Fruit fly (Drosophila melanogaster) whole organism, pupa: ENCODE results near the gene SMC1.

Experiments
- CG10348 ChIP-seq: fragments of 200-800 bp; sonication (Bioruptor generic); IDR thresholded peaks from 2 replicates; pipeline ENCODE4 v1.3.6; 2022; ENCODE audit warnings: missing biosample characterization, missing genetic modification characterization
- CG12605 ChIP-seq: fragments of 200-800 bp; sonication (Bioruptor generic); IDR thresholded peaks from 2 replicates; pipeline ENCODE4 v1.3.6; 2022; ENCODE audit warnings: missing biosample characterization, missing genetic modification characterization
- CG13204 ChIP-seq: fragments of 200-800 bp; sonication (Bioruptor generic); optimal IDR thresholded peaks from 2 replicates; lab custom pipeline; 2018; ENCODE audit warnings: missing biosample characterization, mild to moderate bottlenecking, missing genetic modification characterization, moderate library complexity
- CG14655 ChIP-seq: fragments of 200-800 bp; sonication (Bioruptor generic); optimal IDR thresholded peaks from 3 replicates; lab custom pipeline; 2017; ENCODE audit warnings: mild to moderate bottlenecking, missing biosample characterization, missing genetic modification reagents, missing genetic modification characterization
- CG15710 ChIP-seq: fragments of 200-800 bp; sonication (Bioruptor generic); optimal IDR thresholded peaks from 2 replicates; lab custom pipeline; 2018; ENCODE audit warnings: missing biosample characterization, mild to moderate bottlenecking, missing genetic modification characterization, moderate library complexity
- CG17806 ChIP-seq: fragments of 200-800 bp; sonication (Bioruptor generic); optimal IDR thresholded peaks from 2 replicates; lab custom pipeline; 2018; ENCODE audit warnings: missing biosample characterization, mild to moderate bottlenecking, missing genetic modification characterization, moderate library complexity
- CG32121 ChIP-seq: fragments of 200-800 bp; sonication (Bioruptor generic); IDR thresholded peaks from 2 replicates; pipeline ENCODE4 v1.3.6; 2022; ENCODE audit warnings: missing biosample characterization, missing genetic modification characterization
- CG34367 ChIP-seq: fragments of 200-800 bp; sonication (Bioruptor generic); optimal IDR thresholded peaks from 2 replicates; lab custom pipeline; 2018; ENCODE audit warnings: missing biosample characterization, mild to moderate bottlenecking, missing genetic modification characterization
- CG4496 ChIP-seq: fragments of 200-800 bp; sonication (Bioruptor generic); IDR thresholded peaks from 3 replicates; pipeline ENCODE4 v1.3.6; 2022; ENCODE audit warnings: missing biosample characterization, missing genetic modification characterization
- CG8159 ChIP-seq: fragments of 200-800 bp; sonication (Bioruptor generic); optimal IDR thresholded peaks from 3 replicates; lab custom pipeline; 2018; ENCODE audit warnings: missing biosample characterization, mild to moderate bottlenecking, missing genetic modification characterization, moderate library complexity
- CG8301 ChIP-seq: fragments of 200-800 bp; sonication (Bioruptor generic); optimal IDR thresholded peaks from 2 replicates; lab custom pipeline; 2018; ENCODE audit warnings: missing biosample characterization, mild to moderate bottlenecking, missing genetic modification characterization
- CG9948 ChIP-seq: fragments of 200-800 bp; sonication (Bioruptor generic); optimal IDR thresholded peaks from 2 replicates; lab custom pipeline; 2018; ENCODE audit warnings: missing biosample characterization, mild to moderate bottlenecking, missing genetic modification characterization, moderate library complexity
- D1 ChIP-seq: fragments of 200-800 bp; sonication (Bioruptor generic); optimal IDR thresholded peaks from 2 replicates; lab custom pipeline; 2018; ENCODE audit warnings: missing biosample characterization, mild to moderate bottlenecking, missing genetic modification characterization, moderate library complexity
- EcR ChIP-seq: fragments of 200-800 bp; sonication (Bioruptor generic); optimal IDR thresholded peaks from 3 replicates; lab custom pipeline; 2019; ENCODE audit warnings: missing biosample characterization, missing genetic modification characterization, mild to moderate bottlenecking, moderate library complexity, missing genetic modification reagents
- Ets98B ChIP-seq: fragments of 200-800 bp; sonication (Bioruptor generic); IDR thresholded peaks from 2 replicates; pipeline ENCODE4 v1.3.6; 2022; ENCODE audit warnings: missing biosample characterization, missing genetic modification characterization
- Pif1A ChIP-seq: fragments of 200-800 bp; sonication (Bioruptor generic); optimal IDR thresholded peaks from 3 replicates; lab custom pipeline; 2016; ENCODE audit warnings: missing biosample characterization, missing genetic modification characterization
- Pif1B ChIP-seq: fragments of 200-800 bp; sonication (Bioruptor generic); optimal IDR thresholded peaks from 3 replicates; lab custom pipeline; 2016; ENCODE audit warnings: missing biosample characterization, missing genetic modification characterization
- Snoo ChIP-seq: fragments of 200-800 bp; sonication (Bioruptor generic); optimal IDR thresholded peaks from 3 replicates; lab custom pipeline; 2017; ENCODE audit warnings: missing biosample characterization, mild to moderate bottlenecking, missing genetic modification characterization, inconsistent platforms
- fd96Ca ChIP-seq: fragments of 200-800 bp; sonication (Bioruptor generic); IDR thresholded peaks from 3 replicates; pipeline ENCODE4 v1.3.6; 2022; ENCODE audit warnings: missing biosample characterization, missing genetic modification characterization
- gl ChIP-seq: fragments of 200-800 bp; sonication (Bioruptor generic); optimal IDR thresholded peaks from 2 replicates; lab custom pipeline; 2018; ENCODE audit warnings: missing biosample characterization, mild to moderate bottlenecking, missing genetic modification characterization
- rn ChIP-seq: fragments of 200-800 bp; sonication (Bioruptor generic); IDR thresholded peaks from 2 replicates; pipeline ENCODE4 v1.3.6; 2022; ENCODE audit warnings: missing biosample characterization, missing genetic modification characterization

The SMC1 gene

DNA sequence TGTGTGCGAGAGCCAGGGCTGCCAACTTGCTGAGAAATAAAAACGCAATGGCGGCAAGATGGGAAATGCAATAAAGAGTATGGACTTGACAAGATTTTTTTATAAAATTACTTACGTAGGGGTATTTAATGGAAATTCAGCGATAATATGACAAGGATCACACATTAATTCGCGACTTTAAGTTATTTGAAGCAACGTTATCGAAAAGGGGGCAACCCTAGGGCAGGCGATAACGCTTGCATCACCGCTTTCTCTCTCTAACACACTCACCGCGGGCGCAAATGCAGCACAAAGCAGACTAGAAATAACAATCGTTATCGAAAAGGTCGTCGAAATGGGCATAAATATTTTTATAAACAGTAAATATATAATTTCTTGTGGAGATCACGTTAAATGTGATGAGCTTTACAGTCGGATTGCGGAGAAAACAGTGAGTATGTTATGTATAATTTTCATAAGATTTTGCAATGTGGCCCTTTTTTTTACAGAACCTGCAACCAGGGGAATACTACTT lies 10.0 kb upstream of the SMC1 start, which contains the start of gene Rox8:
Gene Rox8, minus strand, starts transcription at position 268 of the 514 bp plus-strand sequence.
- TF ChIP-seq Snoo (tag; lab: Kevin White, UChicago) (peak; percentile 13), rn (no peak), Ets98B (GFP tag; lab: Robert Waterston, UW) (peak; percentile 8; the same call in 1 of the 2 replicates), fd96Ca (0 out of 3 replicates have a peak, but pooled peaks have one; percentile 42), EcR (GFP tag; lab: Kevin White, UChicago) (peak; percentile 38), CG14655 (no peak), gl (tag; lab: Kevin White, UChicago) (no peak), CG8301 (tag; lab: Kevin White, UChicago) (no peak), CG32121 (peak; percentile 31; the same call in 1 of the 2 replicates), CG15710 (tag; lab: Kevin White, UChicago) (peak; percentile 58), D1 (no peak), CG9948 (tag; lab: Kevin White, UChicago) (no peak), CG4496 (GFP tag; lab: Robert Waterston, UW) (no peak), CG12605 (no peak), Pif1A (GFP tag; lab: Kevin White, UChicago) (peak; percentile 51), CG17806 (no peak), CG13204 (GFP tag; lab: Kevin White, UChicago) (no peak), Pif1B (GFP tag; lab: Kevin White, UChicago) (no peak), CG8159 (tag; lab: Kevin White, UChicago) (peak; percentile 59), CG10348 (GFP tag; lab: Robert Waterston, UW) (no peak), CG34367 (tag; lab: Kevin White, UChicago) (peak; percentile 1)
- TF ChIP-seq, all 21 proteins: peak for 9

DNA sequence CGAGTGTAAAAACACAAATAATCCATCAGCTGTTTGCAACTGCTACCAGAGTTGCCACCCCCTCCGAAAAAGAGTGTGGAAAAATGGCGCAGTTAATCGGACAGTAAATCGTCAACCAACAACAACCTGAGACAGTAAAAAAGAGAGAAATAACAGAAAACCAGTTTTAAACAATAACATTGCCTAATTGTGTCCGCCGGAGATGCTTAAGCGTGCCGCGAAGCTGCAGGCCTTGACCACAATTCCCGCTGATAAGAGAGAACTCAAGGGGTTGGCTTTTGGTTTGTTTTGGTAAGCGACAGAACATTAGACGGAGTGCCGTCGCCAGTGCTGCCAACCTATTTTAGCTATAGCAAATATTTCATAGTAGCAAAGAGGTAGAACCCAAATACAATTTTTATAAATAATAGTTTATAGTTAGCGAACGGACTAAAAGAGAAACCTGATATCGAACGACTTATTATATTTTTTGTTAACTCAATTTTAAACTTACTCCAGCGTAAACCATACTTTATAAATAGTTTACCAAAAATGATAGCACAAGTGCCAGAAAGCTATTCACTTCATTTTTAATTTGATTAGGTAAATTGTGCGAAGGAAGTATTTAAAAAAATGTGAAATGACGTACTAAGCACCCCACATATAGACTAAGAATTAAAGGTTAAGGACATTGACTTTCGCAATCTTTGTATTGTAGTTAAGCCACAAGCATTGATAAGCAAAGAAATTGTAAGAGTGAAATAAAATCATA lies 7.2 kb upstream of the SMC1 start, which contains the start of the genes Atg6 and Pisd:
Gene Atg6, minus strand, starts transcription at position 93 of the 751 bp plus-strand sequence.
Gene Pisd, plus strand, starts transcription at position 94 of the 751 bp plus-strand sequence.
- TF ChIP-seq EcR (GFP tag; lab: Kevin White, UChicago) (peak; percentile 41), fd96Ca (no peak), CG14655 (no peak), CG32121 (no peak), gl (tag; lab: Kevin White, UChicago) (no peak), CG13204 (GFP tag; lab: Kevin White, UChicago) (no peak), CG12605 (0 out of 2 replicates have a peak, but pooled peaks have one; percentile 9), CG10348 (GFP tag; lab: Robert Waterston, UW) (no peak), D1 (no peak), CG8159 (tag; lab: Kevin White, UChicago) (peak; percentile 20), Pif1A (GFP tag; lab: Kevin White, UChicago) (no peak), CG8301 (tag; lab: Kevin White, UChicago) (no peak), Snoo (tag; lab: Kevin White, UChicago) (peak; percentile 6), CG9948 (tag; lab: Kevin White, UChicago) (no peak), CG34367 (tag; lab: Kevin White, UChicago) (no peak), rn (no peak), Pif1B (GFP tag; lab: Kevin White, UChicago) (no peak), CG15710 (tag; lab: Kevin White, UChicago) (peak; percentile 15), CG4496 (GFP tag; lab: Robert Waterston, UW) (0 out of 3 replicates have a peak, but pooled peaks have one; percentile 27), Ets98B (GFP tag; lab: Robert Waterston, UW) (peak; percentile 16; the same call in 1 of the 2 replicates)

DNA sequence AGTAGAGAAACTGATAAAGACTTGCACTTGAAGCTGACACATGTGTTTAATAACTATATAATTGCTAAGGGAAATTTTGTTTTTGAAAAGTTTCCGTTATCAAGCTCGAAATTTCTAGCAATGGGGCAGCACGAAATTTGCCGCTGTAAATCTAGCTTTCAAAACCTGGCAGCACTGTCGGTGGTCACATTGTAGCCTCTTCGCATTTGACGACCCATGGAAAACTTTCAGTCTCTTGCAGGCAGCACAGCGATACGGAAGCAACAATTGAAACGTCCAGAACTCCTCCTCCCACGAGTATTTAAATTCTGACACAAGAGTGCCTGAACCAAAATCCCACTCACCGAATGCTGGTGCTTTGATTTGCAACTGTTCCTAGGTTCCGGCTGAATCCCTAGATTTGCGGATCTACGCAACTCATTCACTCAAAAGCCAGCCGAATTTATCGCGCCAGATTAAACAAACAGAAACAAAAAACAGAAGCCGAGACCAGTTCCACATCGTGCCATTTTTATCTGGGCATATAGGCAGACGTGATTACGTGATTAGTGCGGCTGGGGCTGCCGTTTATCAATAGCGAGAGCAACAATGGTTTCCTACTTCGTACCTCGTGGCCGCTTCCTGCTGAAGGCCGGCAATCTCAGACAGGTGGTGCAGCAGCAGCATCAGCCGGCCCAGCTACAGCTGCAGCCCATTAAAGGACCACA lies 6.5 kb upstream of the SMC1 start:
- no peak for TF ChIP-seq Snoo (tag; lab: Kevin White, UChicago)
- 0 out of 2 replicates have a peak, but pooled peaks have one; percentile 19 for TF ChIP-seq CG32121
- no peak for TF ChIP-seq CG34367 (tag; lab: Kevin White, UChicago)
- TF ChIP-seq CG10348 (GFP tag; lab: Robert Waterston, UW) = no peak
- TF ChIP-seq gl (tag; lab: Kevin White, UChicago) = no peak
- TF ChIP-seq CG14655 = no peak
- no peak for TF ChIP-seq CG8159 (tag; lab: Kevin White, UChicago)
- TF ChIP-seq Ets98B (GFP tag; lab: Robert Waterston, UW) = no peak
- no peak for TF ChIP-seq CG9948 (tag; lab: Kevin White, UChicago)
- peak; percentile 47; the same call in 1 of the 3 replicates for TF ChIP-seq fd96Ca
- no peak for TF ChIP-seq Pif1A (GFP tag; lab: Kevin White, UChicago)
- no peak for TF ChIP-seq CG15710 (tag; lab: Kevin White, UChicago)
- TF ChIP-seq CG17806 = no peak
- peak; percentile 7 for TF ChIP-seq EcR (GFP tag; lab: Kevin White, UChicago)
- TF ChIP-seq CG12605 = no peak
- TF ChIP-seq rn = no peak
- no peak for TF ChIP-seq CG13204 (GFP tag; lab: Kevin White, UChicago)
- TF ChIP-seq D1 = no peak
- no peak for TF ChIP-seq CG4496 (GFP tag; lab: Robert Waterston, UW)

DNA sequence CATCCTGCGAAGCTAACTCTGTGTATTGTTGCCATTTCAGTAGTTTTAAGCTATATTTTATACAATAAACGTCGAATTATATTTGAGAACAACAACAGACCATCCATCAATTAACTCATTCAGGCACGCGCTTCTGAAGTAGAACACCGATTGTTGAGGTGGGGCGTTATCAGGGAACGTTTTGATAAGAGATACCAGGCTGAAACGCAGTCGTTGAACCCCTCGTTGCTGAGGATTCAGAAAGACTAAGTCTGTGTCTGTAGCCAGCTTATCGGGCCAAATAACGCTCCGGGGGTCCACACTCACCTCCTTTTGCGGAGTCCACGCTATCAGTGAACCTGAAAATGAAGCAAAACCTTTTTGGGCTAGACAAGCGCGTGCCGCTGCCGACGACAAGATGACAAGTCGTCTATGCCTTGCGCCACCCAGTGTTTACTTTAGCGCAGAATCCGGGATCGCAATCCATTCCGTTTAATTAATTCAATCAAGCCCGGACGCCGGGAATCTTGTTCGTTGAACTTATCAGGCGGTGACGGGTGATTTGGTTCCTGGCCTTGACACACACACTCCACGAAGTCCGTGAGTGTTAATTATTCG lies 4.5 kb upstream of the SMC1 start:
- TF ChIP-seq CG8159 (tag; lab: Kevin White, UChicago) = no peak
- no peak for TF ChIP-seq CG17806
- no peak for TF ChIP-seq fd96Ca
- no peak for TF ChIP-seq CG8301 (tag; lab: Kevin White, UChicago)
- no peak for TF ChIP-seq Snoo (tag; lab: Kevin White, UChicago)
- no peak for TF ChIP-seq CG12605
- no peak for TF ChIP-seq CG9948 (tag; lab: Kevin White, UChicago)
- TF ChIP-seq D1 = no peak
- no peak for TF ChIP-seq rn
- TF ChIP-seq CG34367 (tag; lab: Kevin White, UChicago) = no peak
- TF ChIP-seq CG10348 (GFP tag; lab: Robert Waterston, UW) = no peak
- no peak for TF ChIP-seq Pif1A (GFP tag; lab: Kevin White, UChicago)
- no peak for TF ChIP-seq Pif1B (GFP tag; lab: Kevin White, UChicago)
- peak; percentile 89 for TF ChIP-seq EcR (GFP tag; lab: Kevin White, UChicago)
- TF ChIP-seq CG32121 = no peak
- no peak for TF ChIP-seq CG14655
- peak; percentile 76 for TF ChIP-seq Ets98B (GFP tag; lab: Robert Waterston, UW)
- TF ChIP-seq CG15710 (tag; lab: Kevin White, UChicago) = no peak
- TF ChIP-seq, all 21 proteins: peak for 2
